Worm (Caenorhabditis elegans): ENCODE measurements around the gene lars-1.

ce11 chrIII:4191091-4191638, 4.6 kb upstream of the lars-1 start, which contains the start of gene dnj-16:
- peak; percentile 30 for TF ChIP-seq W03F9.2 (tag; optimal IDR thresholded peaks at IDR 0.05)
- TF ChIP-seq him-1 (tag; optimal IDR thresholded peaks at IDR 0.05): no peak
